Fruit fly (Drosophila melanogaster) whole organism, pupa: Measurements from ENCODE around the gene PIG-U.

Experiments used
- CG13204 ChIP-seq: fragments of 200-800 bp; sonication (Bioruptor generic); optimal IDR thresholded peaks from 2 replicates; lab custom pipeline; 2018; ENCODE audit warnings: missing biosample characterization, mild to moderate bottlenecking, missing genetic modification characterization, moderate library complexity
- CG17806 ChIP-seq: fragments of 200-800 bp; sonication (Bioruptor generic); optimal IDR thresholded peaks from 2 replicates; lab custom pipeline; 2018; ENCODE audit warnings: missing biosample characterization, mild to moderate bottlenecking, missing genetic modification characterization, moderate library complexity
- CG9948 ChIP-seq: fragments of 200-800 bp; sonication (Bioruptor generic); optimal IDR thresholded peaks from 2 replicates; lab custom pipeline; 2018; ENCODE audit warnings: missing biosample characterization, mild to moderate bottlenecking, missing genetic modification characterization, moderate library complexity
- Pif1B ChIP-seq: fragments of 200-800 bp; sonication (Bioruptor generic); optimal IDR thresholded peaks from 3 replicates; lab custom pipeline; 2016; ENCODE audit warnings: missing biosample characterization, missing genetic modification characterization
- Snoo ChIP-seq: fragments of 200-800 bp; sonication (Bioruptor generic); optimal IDR thresholded peaks from 3 replicates; lab custom pipeline; 2017; ENCODE audit warnings: missing biosample characterization, mild to moderate bottlenecking, missing genetic modification characterization, inconsistent platforms
- rn ChIP-seq: fragments of 200-800 bp; sonication (Bioruptor generic); IDR thresholded peaks from 2 replicates; pipeline ENCODE4 v1.3.6; 2022; ENCODE audit warnings: missing biosample characterization, missing genetic modification characterization

- no peak for TF ChIP-seq rn (GFP tag; lab: Robert Waterston, UW)
- no peak for TF ChIP-seq CG13204 (GFP tag; lab: Kevin White, UChicago)
- no peak for TF ChIP-seq Pif1B
- no peak for TF ChIP-seq Snoo
- TF ChIP-seq CG9948 (tag; lab: Kevin White, UChicago): no peak
- no peak for TF ChIP-seq CG17806 (tag; lab: Kevin White, UChicago)
Measured at dm6 chr2L:8525000-8525399, 10.1 kb downstream of the PIG-U start.
